Fruit fly (Drosophila melanogaster): ENCODE results near the gene CG43348.

DNA sequence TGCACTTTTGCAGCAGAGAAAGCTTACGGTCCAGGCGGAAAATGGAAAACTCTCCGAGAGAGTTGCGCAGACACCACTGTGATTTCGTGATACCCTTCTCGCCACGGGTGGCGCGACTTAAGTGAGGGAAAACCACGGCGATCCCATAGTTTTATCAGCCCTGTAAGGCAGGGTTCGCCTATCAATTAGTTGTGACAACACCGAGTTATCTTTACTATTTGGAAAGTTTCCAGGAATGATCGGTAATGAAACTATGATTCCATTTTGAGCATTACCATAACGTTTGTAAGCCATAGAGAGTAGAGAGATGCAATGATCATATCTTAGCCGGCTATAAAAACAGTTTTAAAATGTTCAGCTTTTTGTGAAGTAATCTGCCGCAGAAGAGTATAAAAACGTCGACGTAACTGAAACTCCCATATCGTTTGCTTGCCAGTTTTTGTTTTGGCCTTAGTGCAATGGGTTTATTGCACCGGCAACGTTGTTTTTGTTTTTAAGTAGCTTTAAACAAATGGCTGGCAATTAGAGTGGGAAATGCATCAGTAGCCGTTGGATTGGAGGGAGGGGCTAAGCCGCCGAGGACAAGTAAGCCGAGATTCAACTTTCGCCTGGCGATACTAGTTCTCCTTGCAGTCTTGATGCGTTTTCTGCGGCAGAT is 42.5 kb upstream of the CG43348 start:
- TF ChIP-seq Sin3A (optimal IDR thresholded peaks at IDR 0.05) = no peak
- TF ChIP-seq insv (optimal IDR thresholded peaks at IDR 0.05) = no peak
- no peak for TF ChIP-seq psq (optimal IDR thresholded peaks at IDR 0.05)
- TF ChIP-seq h (optimal IDR thresholded peaks at IDR 0.05) = no peak
